1 worm cellular context compared by ENCODE assay signal in the genomic region with DNA sequence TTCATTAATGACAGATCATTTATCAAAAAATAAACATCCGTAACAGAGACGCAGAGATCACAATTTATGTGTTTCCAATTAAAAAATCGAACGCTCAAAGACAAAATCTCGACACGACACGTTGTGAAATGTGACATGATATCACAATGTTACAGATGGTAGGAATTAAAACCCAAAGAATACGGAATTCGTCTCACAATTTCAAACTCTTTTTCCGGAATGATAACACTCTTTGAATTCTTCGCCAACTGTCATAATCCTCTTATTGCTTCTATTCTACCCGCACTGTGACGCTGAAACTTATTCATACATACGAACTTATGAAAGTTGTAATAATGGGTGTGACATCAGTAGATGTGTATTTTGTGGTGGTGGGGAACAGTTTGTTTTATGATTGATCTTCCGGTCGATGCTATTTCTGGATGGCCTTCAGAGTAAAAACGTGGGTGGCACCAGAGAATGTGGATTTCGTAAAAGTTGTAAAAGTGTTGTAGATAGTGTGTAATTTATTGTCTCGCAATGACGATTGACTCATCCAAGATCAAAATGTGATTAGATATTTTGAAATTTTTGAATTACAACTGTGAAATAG.
TF ChIP-seq lines count a peak whose summit lies in the region.

No protein-coding gene starts in this region.

TF ChIP-seq in whole organism, L4 larva, 104 proteins besides CTCF, POLR2A, EP300 and RAD21 (continued from another document):
- no peak for TF ChIP-seq lin-29 (GFP tag; IDR thresholded peaks at IDR 0.05; lab: Robert Waterston, UW)
- no peak for TF ChIP-seq zfp-3 (GFP tag; conservative IDR thresholded peaks at IDR 0.05; lab: Robert Waterston, UW)
- peak in 1 of 2 experiments; percentile 90 for TF ChIP-seq unc-62 (GFP tag; optimal IDR thresholded peaks at IDR 0.05 in 1 of 2; lab: Kevin White, UChicago)
- no peak for TF ChIP-seq unc-62 (tag; optimal IDR thresholded peaks at IDR 0.05; lab: Kevin White, UChicago)
- no peak for TF ChIP-seq lir-3 (tag; optimal IDR thresholded peaks at IDR 0.05; lab: Kevin White, UChicago)
- TF ChIP-seq daf-12 (tag; optimal IDR thresholded peaks at IDR 0.05; lab: Kevin White, UChicago), result no peak
- no peak for TF ChIP-seq dmd-9 (GFP tag; IDR thresholded peaks at IDR 0.05; lab: Robert Waterston, UW)
